Worm (Caenorhabditis elegans) whole organism, L1 larva: Measurements from ENCODE around the gene R10D12.1.

Experiments used
- ama-1 ChIP-seq: fragments of 150-350 bp; optimal IDR thresholded peaks from 2 replicates; lab custom pipeline; 2014
- ceh-8 ChIP-seq: fragments of 200-800 bp; sonication (Bioruptor generic); optimal IDR thresholded peaks from 2 replicates; lab custom pipeline; 2018; ENCODE audit warnings: mild to moderate bottlenecking, missing genetic modification characterization, moderate library complexity, missing compliant biosample characterization
- ceh-82 ChIP-seq, 3 experiments: fragments of 150-350 bp in 1 of 3; sonication (generic microtip) in 2 of 3; optimal IDR thresholded peaks; 2 replicates each; lab custom pipeline; 2014 to 2017; ENCODE audit warnings: missing biosample characterization in 3 of 3, missing genetic modification characterization in 3 of 3
- fkh-4 ChIP-seq: sonication (generic microtip); optimal IDR thresholded peaks from 2 replicates; lab custom pipeline; 2016; ENCODE audit warnings: missing compliant biosample characterization, missing genetic modification characterization, borderline replicate concordance
- fos-1 ChIP-seq: fragments of 150-350 bp; optimal IDR thresholded peaks from 2 replicates; lab custom pipeline; 2014; ENCODE audit warnings: missing biosample characterization, missing genetic modification characterization
- hpl-2 ChIP-seq: fragments of 150-350 bp; optimal IDR thresholded peaks from 2 replicates; lab custom pipeline; 2014; ENCODE audit warnings: missing biosample characterization, missing genetic modification reagents, missing genetic modification characterization
- nhr-12 ChIP-seq: sonication (generic microtip); optimal IDR thresholded peaks from 2 replicates; lab custom pipeline; 2017; ENCODE audit warnings: missing biosample characterization, missing genetic modification characterization
- nhr-237 ChIP-seq: fragments of 150-350 bp; optimal IDR thresholded peaks from 2 replicates; lab custom pipeline; 2014; ENCODE audit warnings: missing biosample characterization, missing genetic modification characterization
- nhr-90 ChIP-seq: sonication (generic microtip); optimal IDR thresholded peaks from 2 replicates; lab custom pipeline; 2016; ENCODE audit warnings: mild to moderate bottlenecking, missing genetic modification characterization, missing compliant biosample characterization; ENCODE audit not compliant: poor library complexity
- rnt-1 ChIP-seq: sonication (generic microtip); optimal IDR thresholded peaks from 2 replicates; lab custom pipeline; 2016; ENCODE audit warnings: mild to moderate bottlenecking, missing genetic modification characterization, moderate library complexity, missing compliant biosample characterization
- snu-23 ChIP-seq: sonication (generic microtip); optimal IDR thresholded peaks from 2 replicates; lab custom pipeline; 2016; ENCODE audit warnings: missing genetic modification characterization, missing compliant biosample characterization
- sox-4 ChIP-seq: sonication (generic microtip); optimal IDR thresholded peaks from 2 replicates; lab custom pipeline; 2016; ENCODE audit warnings: missing genetic modification characterization, missing compliant biosample characterization
- ztf-4 ChIP-seq: fragments of 150-350 bp; optimal IDR thresholded peaks from 2 replicates; lab custom pipeline; 2014; ENCODE audit warnings: missing biosample characterization, missing genetic modification characterization

DNA sequence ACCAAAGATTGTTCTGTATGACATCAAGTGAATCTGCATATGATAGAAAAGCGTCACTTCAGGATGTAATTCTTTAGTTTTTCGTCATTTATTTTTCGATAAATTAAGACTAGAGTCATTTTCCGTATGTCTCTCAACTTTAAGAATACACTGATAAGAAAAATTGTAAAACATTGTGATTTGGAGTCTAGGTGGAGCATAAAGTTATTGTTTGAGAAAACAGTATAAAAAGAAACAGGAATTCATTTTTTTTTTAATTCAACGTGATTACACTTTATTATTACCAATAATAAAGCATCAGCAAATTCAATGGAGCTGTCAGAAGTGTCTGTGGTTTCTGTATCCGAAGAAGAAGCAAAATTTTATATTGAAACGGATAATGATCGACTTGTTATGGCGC, 14.6 kb upstream of the R10D12.1 start, which contains the start of gene R10D12.6:
- TF ChIP-seq fkh-4 = no peak
- TF ChIP-seq hpl-2 = no peak
- no peak for TF ChIP-seq snu-23 (GFP tag; lab: Kevin White, UChicago)
- TF ChIP-seq sox-4 (tag; lab: Kevin White, UChicago) = no peak
- no peak for TF ChIP-seq nhr-12 (tag; lab: Kevin White, UChicago)
- no peak for TF ChIP-seq ama-1
- no peak for TF ChIP-seq fos-1 (tag; lab: Kevin White, UChicago)
- no peak for TF ChIP-seq rnt-1 (tag; lab: Kevin White, UChicago)
- no peak for TF ChIP-seq ceh-82 (tag; optimal IDR thresholded peaks at IDR 0.05; lab: Kevin White, UChicago)
- TF ChIP-seq nhr-90 (tag; lab: Kevin White, UChicago) = no peak
- TF ChIP-seq nhr-237 = no peak
- TF ChIP-seq ztf-4 = no peak
- TF ChIP-seq ceh-8 (GFP tag; lab: Kevin White, UChicago) = no peak
